Fruit fly (Drosophila melanogaster) whole organism, embryonic: ENCODE data around the gene CG32811.

Experiments
- Blimp-1 ChIP-seq: fragments of 200-800 bp; sonication (Bioruptor generic); optimal IDR thresholded peaks from 3 replicates; lab custom pipeline; 2018; ENCODE audit warnings: missing biosample characterization, missing genetic modification characterization, mild to moderate bottlenecking, moderate library complexity, missing genetic modification reagents
- Bteb2 ChIP-seq: fragments of 200-800 bp; sonication (Bioruptor generic); optimal IDR thresholded peaks from 2 replicates; lab custom pipeline; 2016; ENCODE audit warnings: missing biosample characterization, missing genetic modification characterization
- CG14667 ChIP-seq: fragments of 200-800 bp; sonication (Bioruptor generic); IDR thresholded peaks from 2 replicates; pipeline ENCODE4 v1.3.6; 2022; ENCODE audit warnings: missing biosample characterization, missing genetic modification characterization
- CG14860 ChIP-seq: fragments of 200-800 bp; sonication (Bioruptor generic); IDR thresholded peaks from 3 replicates; pipeline ENCODE4 v1.3.6; 2022; ENCODE audit warnings: missing biosample characterization, missing genetic modification characterization; ENCODE audit not compliant: partially characterized antibody
- CG16813 ChIP-seq: fragments of 200-800 bp; sonication (Bioruptor generic); IDR thresholded peaks from 3 replicates; pipeline ENCODE4 v1.3.6; 2022; ENCODE audit warnings: missing biosample characterization, missing genetic modification characterization; ENCODE audit not compliant: partially characterized antibody
- CG1832 ChIP-seq: fragments of 200-800 bp; sonication (Bioruptor generic); optimal IDR thresholded peaks from 2 replicates; lab custom pipeline; 2017; ENCODE audit warnings: missing biosample characterization, mild to moderate bottlenecking, missing genetic modification characterization, inconsistent platforms
- CG3407 ChIP-seq: fragments of 200-800 bp; sonication (Bioruptor generic); optimal IDR thresholded peaks from 2 replicates; lab custom pipeline; 2018; ENCODE audit warnings: missing biosample characterization, mild to moderate bottlenecking, missing genetic modification characterization
- CG34422 ChIP-seq: fragments of 200-800 bp; sonication (Bioruptor generic); IDR thresholded peaks from 3 replicates; pipeline ENCODE4 v1.3.6; 2022; ENCODE audit warnings: missing biosample characterization, missing genetic modification characterization
- CG8290 ChIP-seq, 3 experiments: fragments of 200-800 bp; sonication (Bioruptor generic); optimal IDR thresholded peaks; 2 replicates each; lab custom pipeline; 2016 to 2019; ENCODE audit warnings: missing biosample characterization in 3 of 3, missing genetic modification characterization in 3 of 3, mild to moderate bottlenecking in 2 of 3, moderate library complexity in 1 of 3
- CG8478 ChIP-seq: fragments of >200 bp; optimal IDR thresholded peaks from 2 replicates; lab custom pipeline; 2018
- CG9932 ChIP-seq: fragments of 200-800 bp; sonication (Bioruptor generic); IDR thresholded peaks from 2 replicates; pipeline ENCODE4 v1.3.6; 2022; ENCODE audit warnings: missing biosample characterization, missing genetic modification characterization
- D19A ChIP-seq: fragments of 200-800 bp; optimal IDR thresholded peaks from 3 replicates; lab custom pipeline; 2019; ENCODE audit warnings: missing biosample characterization, mild to moderate bottlenecking, missing genetic modification characterization, moderate library complexity
- Deaf1 ChIP-seq: fragments of 200-800 bp; optimal IDR thresholded peaks from 3 replicates; lab custom pipeline; 2019; ENCODE audit warnings: missing biosample characterization, mild to moderate bottlenecking, missing genetic modification characterization, moderate library complexity
- Doc3 ChIP-seq: fragments of 200-800 bp; sonication (Bioruptor generic); IDR thresholded peaks from 3 replicates; pipeline ENCODE4 v1.3.6; 2022; ENCODE audit warnings: missing biosample characterization, missing genetic modification characterization; ENCODE audit not compliant: partially characterized antibody
- Eip74EF ChIP-seq, 2 experiments: fragments of 200-800 bp in 1 of 2; fragments of >200 bp in 1 of 2; sonication (Bioruptor generic) in 1 of 2; optimal IDR thresholded peaks; 2 replicates each; lab custom pipeline; 2017 to 2019; ENCODE audit warnings: missing biosample characterization in 2 of 2, missing genetic modification characterization in 2 of 2, mild to moderate bottlenecking in 1 of 2, moderate library complexity in 1 of 2
- Fer3 ChIP-seq: fragments of 200-800 bp; sonication (Bioruptor generic); optimal IDR thresholded peaks from 2 replicates; lab custom pipeline; 2018; ENCODE audit warnings: missing biosample characterization, mild to moderate bottlenecking, missing genetic modification characterization, moderate library complexity
- HLH54F ChIP-seq: fragments of 200-800 bp; sonication (Bioruptor generic); optimal IDR thresholded peaks from 3 replicates; lab custom pipeline; 2016; ENCODE audit warnings: missing biosample characterization, missing genetic modification characterization
- Lhr ChIP-seq: fragments of 200-800 bp; sonication (Bioruptor generic); optimal IDR thresholded peaks from 3 replicates; lab custom pipeline; 2017; ENCODE audit warnings: mild to moderate bottlenecking, missing biosample characterization, missing genetic modification reagents, missing genetic modification characterization
- Nf-YA ChIP-seq: fragments of 200-800 bp; sonication (Bioruptor generic); IDR thresholded peaks from 2 replicates; pipeline ENCODE4 v1.3.6; 2022; ENCODE audit warnings: missing biosample characterization, missing genetic modification characterization
- Nf-YB ChIP-seq: fragments of 200-800 bp; sonication (Bioruptor generic); optimal IDR thresholded peaks from 3 replicates; lab custom pipeline; 2019; ENCODE audit warnings: missing biosample characterization, mild to moderate bottlenecking, missing genetic modification characterization, moderate library complexity
- Nf-YC ChIP-seq: fragments of 200-800 bp; optimal IDR thresholded peaks from 3 replicates; lab custom pipeline; 2019; ENCODE audit warnings: missing biosample characterization, mild to moderate bottlenecking, missing genetic modification characterization, moderate library complexity
- PHDP ChIP-seq: fragments of 200-800 bp; sonication (Bioruptor generic); optimal IDR thresholded peaks from 3 replicates; lab custom pipeline; 2018; ENCODE audit warnings: missing biosample characterization, mild to moderate bottlenecking, missing genetic modification characterization, moderate library complexity
- Pdp1 ChIP-seq, 2 experiments: fragments of 200-800 bp; sonication (Bioruptor generic); optimal IDR thresholded peaks; 3 replicates each; lab custom pipeline; 2016; ENCODE audit warnings: missing biosample characterization in 2 of 2, missing genetic modification characterization in 2 of 2, mild to moderate bottlenecking in 1 of 2, moderate library complexity in 1 of 2
- Ravus ChIP-seq: fragments of 200-800 bp; sonication (Bioruptor generic); IDR thresholded peaks from 2 replicates; pipeline ENCODE4 v1.3.6; 2022; ENCODE audit warnings: missing biosample characterization, missing genetic modification characterization
- Sin3A ChIP-seq: fragments of >200 bp; optimal IDR thresholded peaks from 2 replicates; lab custom pipeline; 2018
- Sry-β ChIP-seq: fragments of 200-800 bp; sonication (Bioruptor generic); optimal IDR thresholded peaks from 2 replicates; lab custom pipeline; 2018; ENCODE audit warnings: missing biosample characterization, mild to moderate bottlenecking, missing genetic modification characterization, moderate library complexity
- chinmo ChIP-seq: fragments of 200-800 bp; sonication (Bioruptor generic); IDR thresholded peaks from 4 replicates; pipeline ENCODE4 v1.3.6; 2022; ENCODE audit warnings: missing biosample characterization, missing genetic modification characterization; ENCODE audit not compliant: partially characterized antibody
- dan ChIP-seq: fragments of 200-800 bp; sonication (Bioruptor generic); IDR thresholded peaks from 2 replicates; pipeline ENCODE4 v1.3.6; 2022; ENCODE audit warnings: missing biosample characterization, missing genetic modification characterization
- danr ChIP-seq: fragments of 200-800 bp; sonication (Bioruptor generic); IDR thresholded peaks from 2 replicates; pipeline ENCODE4 v1.3.6; 2022; ENCODE audit warnings: missing biosample characterization, missing genetic modification characterization
- exex ChIP-seq: fragments of 200-800 bp; sonication (Bioruptor generic); optimal IDR thresholded peaks from 4 replicates; lab custom pipeline; 2018; ENCODE audit warnings: missing biosample characterization, mild to moderate bottlenecking, missing genetic modification characterization, moderate library complexity
- gcm ChIP-seq: fragments of 200-800 bp; sonication (Bioruptor generic); optimal IDR thresholded peaks from 2 replicates; lab custom pipeline; 2019; ENCODE audit warnings: missing biosample characterization, mild to moderate bottlenecking, missing genetic modification characterization, moderate library complexity
- grn ChIP-seq: fragments of 200-800 bp; sonication (Bioruptor generic); optimal IDR thresholded peaks from 3 replicates; lab custom pipeline; 2017; ENCODE audit warnings: missing biosample characterization, missing genetic modification characterization
- kni ChIP-seq: fragments of 200-800 bp; sonication (Bioruptor generic); optimal IDR thresholded peaks from 3 replicates; lab custom pipeline; 2017; ENCODE audit warnings: mild to moderate bottlenecking, missing biosample characterization, missing genetic modification reagents, missing genetic modification characterization
- lbe ChIP-seq: fragments of 200-800 bp; sonication (Bioruptor generic); optimal IDR thresholded peaks from 2 replicates; lab custom pipeline; 2016; ENCODE audit warnings: missing biosample characterization, mild to moderate bottlenecking, missing genetic modification characterization
- nmo ChIP-seq: fragments of 200-800 bp; sonication (Bioruptor generic); optimal IDR thresholded peaks from 2 replicates; lab custom pipeline; 2018; ENCODE audit warnings: missing biosample characterization, mild to moderate bottlenecking, missing genetic modification characterization, moderate library complexity
- ro ChIP-seq: fragments of 200-800 bp; sonication (Bioruptor generic); IDR thresholded peaks from 2 replicates; pipeline ENCODE4 v1.3.6; 2022; ENCODE audit warnings: missing biosample characterization, missing genetic modification characterization
- schlank ChIP-seq: fragments of 200-800 bp; sonication (Bioruptor generic); optimal IDR thresholded peaks from 2 replicates; lab custom pipeline; 2018; ENCODE audit warnings: missing biosample characterization, mild to moderate bottlenecking, missing genetic modification characterization
- sens-2 ChIP-seq: fragments of 200-800 bp; sonication (Bioruptor generic); IDR thresholded peaks from 2 replicates; pipeline ENCODE4 v1.3.6; 2022; ENCODE audit warnings: missing biosample characterization, missing genetic modification characterization
- slbo ChIP-seq: fragments of 200-800 bp; sonication (Bioruptor generic); IDR thresholded peaks from 2 replicates; pipeline ENCODE4 v1.3.6; 2022; ENCODE audit warnings: missing biosample characterization, missing genetic modification characterization
- sqz ChIP-seq: fragments of 200-800 bp; sonication (Bioruptor generic); optimal IDR thresholded peaks from 3 replicates; lab custom pipeline; 2018; ENCODE audit warnings: missing biosample characterization, mild to moderate bottlenecking, missing genetic modification characterization
- trem ChIP-seq: fragments of 200-800 bp; optimal IDR thresholded peaks from 3 replicates; lab custom pipeline; 2019; ENCODE audit warnings: missing biosample characterization, mild to moderate bottlenecking, missing genetic modification characterization, moderate library complexity
- unc-4 ChIP-seq: fragments of 200-800 bp; sonication (Bioruptor generic); IDR thresholded peaks from 2 replicates; pipeline ENCODE4 v1.3.6; 2022; ENCODE audit warnings: missing biosample characterization, missing genetic modification characterization; ENCODE audit not compliant: partially characterized antibody
- vvl ChIP-seq: fragments of 200-800 bp; sonication (Bioruptor generic); IDR thresholded peaks from 2 replicates; pipeline ENCODE4 v1.3.6; 2022; ENCODE audit warnings: missing biosample characterization, missing genetic modification characterization
- z ChIP-seq: fragments of 200-800 bp; sonication (Bioruptor generic); IDR thresholded peaks from 3 replicates; pipeline ENCODE4 v1.3.6; 2022; ENCODE audit warnings: missing biosample characterization, missing genetic modification characterization
- zfh2 ChIP-seq: fragments of 200-800 bp; sonication (Bioruptor generic); optimal IDR thresholded peaks from 2 replicates; lab custom pipeline; 2016; ENCODE audit warnings: missing biosample characterization, missing genetic modification characterization

Gene CG32811

DNA sequence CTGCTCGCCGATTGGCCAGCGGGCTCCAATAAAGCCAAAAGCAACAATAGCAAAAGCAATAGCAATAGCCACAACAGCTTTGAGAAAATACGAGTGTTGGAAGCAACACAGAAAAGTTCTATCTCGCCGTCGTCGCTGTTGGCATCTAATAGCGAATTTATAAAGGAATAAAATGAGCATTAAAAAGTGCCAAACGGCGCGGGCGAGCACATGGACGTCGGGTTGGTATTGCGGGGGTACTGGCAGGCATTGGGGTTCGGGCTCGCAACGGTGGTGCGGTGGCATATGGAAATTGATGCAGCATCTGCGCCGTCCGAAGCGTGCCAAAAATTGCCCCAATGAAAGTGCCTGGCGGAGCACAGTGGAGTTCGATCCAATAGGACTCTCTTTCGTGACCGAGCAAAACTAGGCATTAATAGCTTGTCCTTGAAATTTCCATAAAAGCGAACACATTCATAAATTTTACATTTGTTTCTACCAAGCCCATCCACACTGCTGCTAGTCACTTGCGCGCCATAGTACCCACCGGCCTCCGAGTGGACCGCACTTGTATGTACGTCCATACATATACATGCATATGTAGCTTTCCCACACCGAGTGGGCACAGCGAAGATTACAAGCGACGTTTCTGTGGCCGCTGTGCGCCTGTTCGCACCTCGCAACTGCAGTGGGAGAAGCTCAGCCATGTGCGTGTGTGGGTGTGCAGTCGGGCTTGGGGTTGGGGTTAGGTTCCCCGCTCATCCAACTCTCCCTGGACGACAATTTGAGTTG, 21.2 kb downstream of the CG32811 start (continued):
- TF ChIP-seq ro (peak; percentile 61), Lhr (GFP tag; lab: Kevin White, UChicago) (peak; percentile 62), exex (peak; percentile 41), CG9932 (GFP tag; lab: Robert Waterston, UW) (peak; percentile 87), CG8478 (lab: Kevin White, UChicago) (no peak), grn (peak; percentile 62), Eip74EF (GFP tag; optimal IDR thresholded peaks at IDR 0.05; lab: Kevin White, UChicago) (peak in 1 of 2 experiments; percentile 78), sens-2 (GFP tag; lab: Robert Waterston, UW) (peak; percentile 82), zfh2 (peak; percentile 85), kni (GFP tag; lab: Kevin White, UChicago) (peak; percentile 17), CG16813 (GFP tag; lab: Robert Waterston, UW) (no peak), CG14860 (GFP tag; lab: Robert Waterston, UW) (no peak), sqz (GFP tag; lab: Kevin White, UChicago) (peak; percentile 71), PHDP (tag; lab: Kevin White, UChicago) (peak; percentile 92), D19A (tag; lab: Kevin White, UChicago) (peak; percentile 77), CG14667 (peak; percentile 83), Bteb2 (GFP tag; lab: Kevin White, UChicago) (peak; percentile 87), Sry-β (GFP tag; lab: Kevin White, UChicago) (no peak), Sin3A (lab: Kevin White, UChicago) (no peak), Ravus (GFP tag; lab: Robert Waterston, UW) (peak; percentile 82), Nf-YB (GFP tag; lab: Kevin White, UChicago) (no peak), z (GFP tag; lab: Robert Waterston, UW) (peak; percentile 67; the same call in 2 of the 3 replicates), gcm (peak; percentile 78), HLH54F (GFP tag; lab: Kevin White, UChicago) (peak; percentile 91), CG8290 (GFP tag; optimal IDR thresholded peaks at IDR 0.05; lab: Kevin White, UChicago) (peak; percentile 66), CG8290 (tag; optimal IDR thresholded peaks at IDR 0.05; lab: Kevin White, UChicago) (peak in 1 of 2 experiments; percentile 98)

DNA sequence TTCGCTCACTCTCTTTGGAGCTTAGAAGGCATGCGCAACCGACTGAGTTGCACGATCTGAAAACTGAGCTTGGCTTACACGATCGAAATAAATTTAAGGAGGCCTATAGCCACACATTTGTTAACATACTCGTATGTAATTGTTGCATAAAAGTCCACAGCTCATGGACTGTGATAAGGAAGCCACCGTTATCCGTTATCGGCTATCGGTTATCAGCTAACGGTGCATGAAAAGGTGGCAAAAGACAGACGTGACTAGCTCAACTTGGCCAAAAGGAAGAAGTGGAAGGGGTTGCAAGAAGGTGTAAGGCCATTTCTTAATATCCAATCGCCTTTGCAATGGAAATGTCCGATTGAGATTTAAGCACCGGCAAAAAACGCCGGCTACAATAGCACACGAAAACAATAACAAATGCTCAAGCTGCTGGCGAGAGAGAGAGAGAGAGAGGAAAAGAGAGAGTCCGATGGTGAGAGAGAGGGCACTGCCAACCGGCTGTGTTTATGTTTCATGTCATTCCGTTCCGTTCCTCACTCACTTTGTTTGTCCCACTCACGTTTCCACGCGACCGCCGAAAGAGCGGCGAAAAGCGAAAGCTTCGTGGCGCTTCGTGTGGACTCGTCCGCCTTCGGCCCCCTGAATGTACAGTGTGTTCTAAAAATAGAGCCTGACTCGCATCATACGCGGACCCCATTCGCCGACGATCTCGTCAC, 22.0 kb downstream of the CG32811 start:
- TF ChIP-seq CG3407 (no peak), grn (peak; percentile 27), Nf-YC (tag; lab: Kevin White, UChicago) (peak; percentile 99), slbo (GFP tag; lab: Robert Waterston, UW) (no peak), Blimp-1 (GFP tag; lab: Kevin White, UChicago) (peak; percentile 82), nmo (GFP tag; lab: Kevin White, UChicago) (no peak), Nf-YA (peak; percentile 74; the same call in 1 of the 2 replicates), Doc3 (GFP tag; lab: Robert Waterston, UW) (0 out of 3 replicates have a peak, but pooled peaks have one; percentile 16), unc-4 (0 out of 2 replicates have a peak, but pooled peaks have one; percentile 23), trem (tag; lab: Kevin White, UChicago) (peak; percentile 7), CG1832 (GFP tag; lab: Kevin White, UChicago) (peak; percentile 70), Fer3 (tag; lab: Kevin White, UChicago) (no peak), lbe (GFP tag; lab: Kevin White, UChicago) (peak; percentile 23), schlank (no peak), CG34422 (GFP tag; lab: Robert Waterston, UW) (peak; percentile 11; the same call in 1 of the 3 replicates), Pdp1 (GFP tag; optimal IDR thresholded peaks at IDR 0.05; lab: Kevin White, UChicago) (peak in 1 of 2 experiments; percentile 76), dan (GFP tag; lab: Robert Waterston, UW) (no peak), Deaf1 (peak; percentile 99), Sin3A (lab: Kevin White, UChicago) (no peak), chinmo (GFP tag; lab: Robert Waterston, UW) (peak; percentile 80; the same call in 3 of the 4 replicates), vvl (GFP tag; lab: Robert Waterston, UW) (0 out of 2 replicates have a peak, but pooled peaks have one; percentile 6), danr (no peak)
